Worm (Caenorhabditis elegans) whole organism, late embryonic: ENCODE measurements around the gene sipa-1.

Experiments used
- elt-2 ChIP-seq: sonication (generic microtip); optimal IDR thresholded peaks from 2 replicates; lab custom pipeline; 2016; ENCODE audit warnings: missing genetic modification reagents, missing genetic modification characterization, missing compliant biosample characterization
- hlh-6 ChIP-seq: sonication (generic microtip); optimal IDR thresholded peaks from 2 replicates; lab custom pipeline; 2016; ENCODE audit warnings: missing genotype, missing genetic modification characterization, missing compliant biosample characterization
- nhr-11 ChIP-seq: fragments of 150-350 bp; optimal IDR thresholded peaks from 2 replicates; lab custom pipeline; 2014; ENCODE audit warnings: missing biosample characterization, missing genetic modification characterization
- npax-4 ChIP-seq: sonication (generic microtip); optimal IDR thresholded peaks from 2 replicates; lab custom pipeline; 2016; ENCODE audit warnings: missing genetic modification characterization, missing compliant biosample characterization
- pha-4 ChIP-seq: fragments of 150-350 bp; optimal IDR thresholded peaks from 2 replicates; lab custom pipeline; 2018; ENCODE audit warnings: missing biosample characterization, missing genetic modification reagents, missing genetic modification characterization
- sox-2 ChIP-seq: fragments of 200-800 bp; sonication (Bioruptor generic); IDR thresholded peaks from 2 replicates; pipeline ENCODE4 v1.3.6; 2022; ENCODE audit warnings: missing genetic modification reagents, missing genetic modification characterization, missing compliant biosample characterization

DNA sequence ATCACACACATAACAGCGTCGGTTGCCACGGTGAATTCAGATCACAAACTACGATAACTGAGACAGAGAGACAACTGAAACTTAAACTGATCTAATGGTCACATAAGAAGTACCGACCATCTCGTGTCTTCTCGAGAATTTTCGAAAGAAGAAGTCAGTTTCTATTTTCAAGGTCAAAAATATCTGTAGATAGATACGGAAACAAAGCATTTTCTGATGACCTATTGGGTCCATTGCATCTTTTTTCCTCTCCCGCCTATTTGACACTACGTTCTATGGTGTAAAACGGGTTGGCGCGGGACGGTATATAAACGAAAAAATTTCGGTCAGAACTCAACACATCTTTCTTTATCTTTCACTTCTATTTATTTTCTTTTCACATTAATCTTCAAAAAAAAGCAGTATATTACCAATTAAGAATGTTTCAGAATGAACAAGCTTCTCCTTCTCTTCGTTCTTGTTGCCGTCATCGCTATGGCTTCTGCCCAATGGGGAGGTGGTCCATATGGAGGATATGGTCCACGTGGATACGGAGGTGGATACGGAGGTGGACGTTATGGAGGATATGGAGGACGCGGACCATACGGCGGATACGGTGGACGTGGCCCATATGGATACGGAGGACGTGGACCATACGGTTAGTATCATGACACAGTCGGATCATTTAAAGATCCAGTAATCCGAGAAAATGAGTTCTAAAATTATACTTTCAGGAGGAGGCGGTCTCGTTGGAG lies 21.0 kb downstream of the sipa-1 start, which contains the start of gene nlp-24:
- TF ChIP-seq pha-4 (tag; lab: Kevin White, UChicago): no peak
- TF ChIP-seq npax-4 (tag; lab: Kevin White, UChicago): no peak
- no peak for TF ChIP-seq elt-2 (tag; lab: Kevin White, UChicago)
- TF ChIP-seq nhr-11 (tag; lab: Kevin White, UChicago): no peak
- TF ChIP-seq hlh-6 (tag; lab: Kevin White, UChicago): no peak
- no peak for TF ChIP-seq sox-2 (GFP tag; lab: Robert Waterston, UW)
